Fruit fly (Drosophila melanogaster) whole organism, wandering third instar larva: ENCODE data around the gene Ugalt.
A peak's percentile ranks its signal among the peaks of the same experiment; 100 is the strongest.

ENCODE experiments used
- Abd-B ChIP-seq: fragments of >200 bp; optimal IDR thresholded peaks from 2 replicates; lab custom pipeline; 2017; ENCODE audit warnings: missing biosample characterization, missing genetic modification characterization
- CG32264 ChIP-seq: fragments of 200-800 bp; sonication (Bioruptor generic); optimal IDR thresholded peaks from 2 replicates; lab custom pipeline; 2016; ENCODE audit warnings: missing biosample characterization, missing genetic modification characterization
- CG9705 ChIP-seq: fragments of 200-800 bp; sonication (Bioruptor generic); optimal IDR thresholded peaks from 2 replicates; lab custom pipeline; 2018; ENCODE audit warnings: missing biosample characterization, mild to moderate bottlenecking, missing genetic modification characterization
- CrebA ChIP-seq: fragments of 200-800 bp; sonication (Bioruptor generic); optimal IDR thresholded peaks from 2 replicates; lab custom pipeline; 2016; ENCODE audit warnings: missing biosample characterization, mild to moderate bottlenecking, missing genetic modification characterization, borderline replicate concordance
- Dfd ChIP-seq: fragments of >200 bp; optimal IDR thresholded peaks from 2 replicates; lab custom pipeline; 2017; ENCODE audit warnings: missing biosample characterization, missing genetic modification characterization
- Dif ChIP-seq: fragments of 200-275, 200-300 bp; sonication (Bioruptor generic); optimal IDR thresholded peaks from 2 replicates; lab custom pipeline; 2018; ENCODE audit warnings: missing biosample characterization, missing genetic modification characterization; ENCODE audit not compliant: partially characterized antibody
- GATAd ChIP-seq: sonication (Bioruptor generic); optimal IDR thresholded peaks from 2 replicates; lab custom pipeline; 2016; ENCODE audit warnings: missing biosample characterization, missing genetic modification characterization
- HLH106 ChIP-seq: fragments of 200-800 bp; optimal IDR thresholded peaks from 3 replicates; lab custom pipeline; 2019; ENCODE audit warnings: missing biosample characterization, mild to moderate bottlenecking, missing genetic modification characterization, moderate library complexity
- Hnf4 ChIP-seq: fragments of 200-800 bp; sonication (Bioruptor generic); optimal IDR thresholded peaks from 2 replicates; lab custom pipeline; 2016; ENCODE audit warnings: missing biosample characterization, mild to moderate bottlenecking, missing genetic modification characterization
- Hr78 ChIP-seq: fragments of >200 bp; optimal IDR thresholded peaks from 2 replicates; lab custom pipeline; 2017; ENCODE audit warnings: missing biosample characterization, missing genetic modification characterization
- Hr83 ChIP-seq: fragments of 200-300 bp; sonication (Bioruptor generic); optimal IDR thresholded peaks from 2 replicates; lab custom pipeline; 2016; ENCODE audit warnings: missing biosample characterization, mild to moderate bottlenecking, missing genetic modification characterization, moderate library complexity; ENCODE audit not compliant: poor library complexity, severe bottlenecking
- Jra ChIP-seq: sonication (Bioruptor generic); optimal IDR thresholded peaks from 2 replicates; lab custom pipeline; 2016; ENCODE audit warnings: missing biosample characterization, missing genetic modification characterization
- Mio ChIP-seq: sonication (Bioruptor generic); optimal IDR thresholded peaks from 2 replicates; lab custom pipeline; 2016; ENCODE audit warnings: missing biosample characterization, missing genetic modification characterization
- Myc ChIP-seq: fragments of >200 bp; optimal IDR thresholded peaks from 2 replicates; lab custom pipeline; 2017
- N ChIP-seq: fragments of >200 bp; optimal IDR thresholded peaks from 2 replicates; lab custom pipeline; 2018; ENCODE audit warnings: missing biosample characterization, missing external identifiers, missing genetic modification characterization
- OdsH ChIP-seq: fragments of 200-800 bp; sonication (Bioruptor generic); optimal IDR thresholded peaks from 2 replicates; lab custom pipeline; 2016; ENCODE audit warnings: missing biosample characterization, mild to moderate bottlenecking, missing genetic modification characterization
- Rel ChIP-seq, 2 experiments: fragments of 200-800 bp; sonication (Bioruptor generic) in 1 of 2; optimal IDR thresholded peaks; 2 replicates in 1 of 2; 3 replicates in 1 of 2; lab custom pipeline; 2016 to 2019; ENCODE audit warnings: mild to moderate bottlenecking in 2 of 2, missing biosample characterization in 2 of 2, missing genetic modification characterization in 2 of 2, moderate library complexity in 1 of 2
- Sp1 ChIP-seq: fragments of 200-800 bp; sonication (Bioruptor generic); optimal IDR thresholded peaks from 3 replicates; lab custom pipeline; 2019; ENCODE audit warnings: missing biosample characterization, mild to moderate bottlenecking, missing genetic modification characterization, moderate library complexity
- Vsx2 ChIP-seq: fragments of 200-300, 225-300 bp; sonication (Bioruptor generic); optimal IDR thresholded peaks from 2 replicates; lab custom pipeline; 2018; ENCODE audit warnings: missing biosample characterization, missing genetic modification characterization; ENCODE audit not compliant: partially characterized antibody
- br ChIP-seq: fragments of 200-800 bp; sonication (Bioruptor generic); optimal IDR thresholded peaks from 2 replicates; lab custom pipeline; 2016; ENCODE audit warnings: missing biosample characterization, missing genetic modification characterization
- brk ChIP-seq: fragments of 200-800 bp; sonication (Bioruptor generic); optimal IDR thresholded peaks from 2 replicates; lab custom pipeline; 2016; ENCODE audit warnings: missing biosample characterization, mild to moderate bottlenecking, missing genetic modification characterization
- dl ChIP-seq, 2 experiments: fragments of 175-275, 200-275 bp in 1 of 2; fragments of 200-275 bp in 1 of 2; sonication (Bioruptor generic); optimal IDR thresholded peaks; lab custom pipeline; 2018; ENCODE audit warnings: mild to moderate bottlenecking in 2 of 2, missing biosample characterization in 2 of 2, missing genetic modification characterization in 2 of 2, moderate library complexity in 2 of 2; ENCODE audit not compliant: partially characterized antibody in 2 of 2, insufficient read depth in 1 of 2
- dmrt93B ChIP-seq: fragments of 200-800 bp; sonication (Bioruptor generic); optimal IDR thresholded peaks from 2 replicates; lab custom pipeline; 2018; ENCODE audit warnings: missing biosample characterization, mild to moderate bottlenecking, missing genetic modification characterization
- dsf ChIP-seq: sonication (Bioruptor generic); optimal IDR thresholded peaks from 2 replicates; lab custom pipeline; 2016; ENCODE audit warnings: missing biosample characterization, missing genetic modification characterization, borderline replicate concordance
- ey ChIP-seq: fragments of 200-800 bp; sonication (Bioruptor generic); optimal IDR thresholded peaks from 2 replicates; lab custom pipeline; 2016; ENCODE audit warnings: missing biosample characterization, missing genetic modification characterization
- foxo ChIP-seq, 2 experiments: fragments of 200-800 bp; sonication (Bioruptor generic); optimal IDR thresholded peaks; 2 replicates in 1 of 2; 3 replicates in 1 of 2; lab custom pipeline; 2016 to 2017; ENCODE audit warnings: missing biosample characterization in 2 of 2, missing genetic modification characterization in 2 of 2
- fru ChIP-seq: fragments of 200-800 bp; sonication (Bioruptor generic); optimal IDR thresholded peaks from 3 replicates; lab custom pipeline; 2016; ENCODE audit warnings: missing biosample characterization, mild to moderate bottlenecking, missing genetic modification characterization
- h ChIP-seq: fragments of 200-800 bp; sonication (Bioruptor generic); optimal IDR thresholded peaks from 3 replicates; lab custom pipeline; 2016; ENCODE audit warnings: missing biosample characterization, mild to moderate bottlenecking, missing genetic modification characterization
- jim ChIP-seq: fragments of 175-275, 200-325 bp; sonication (Bioruptor generic); optimal IDR thresholded peaks from 2 replicates; lab custom pipeline; 2016; ENCODE audit warnings: missing biosample characterization, mild to moderate bottlenecking, missing genetic modification characterization
- lola ChIP-seq: fragments of >200 bp; optimal IDR thresholded peaks from 2 replicates; lab custom pipeline; 2017; ENCODE audit warnings: missing biosample characterization, missing genetic modification characterization
- pan ChIP-seq: fragments of >200 bp; optimal IDR thresholded peaks from 2 replicates; lab custom pipeline; 2017
- psq ChIP-seq: fragments of 200-800 bp; sonication (Bioruptor generic); optimal IDR thresholded peaks from 3 replicates; lab custom pipeline; 2017; ENCODE audit warnings: missing biosample characterization, mild to moderate bottlenecking, missing genetic modification characterization, moderate library complexity
- rgr ChIP-seq: fragments of 200-800 bp; sonication (Bioruptor generic); optimal IDR thresholded peaks from 3 replicates; lab custom pipeline; 2016; ENCODE audit warnings: missing biosample characterization, mild to moderate bottlenecking, missing genetic modification characterization
- sage ChIP-seq: fragments of 200-800 bp; sonication (Bioruptor generic); optimal IDR thresholded peaks from 2 replicates; lab custom pipeline; 2016; ENCODE audit warnings: missing biosample characterization, mild to moderate bottlenecking, missing genetic modification characterization
- sv ChIP-seq: fragments of 200-800 bp; sonication (Bioruptor generic); optimal IDR thresholded peaks from 3 replicates; lab custom pipeline; 2016; ENCODE audit warnings: missing biosample characterization, missing genetic modification characterization
- tai ChIP-seq: sonication (Bioruptor generic); optimal IDR thresholded peaks from 2 replicates; lab custom pipeline; 2016; ENCODE audit warnings: missing biosample characterization, missing genetic modification characterization
- usp ChIP-seq: fragments of >200 bp; optimal IDR thresholded peaks from 2 replicates; lab custom pipeline; 2017; ENCODE audit warnings: missing biosample characterization, missing genetic modification characterization
- woc ChIP-seq: sonication (Bioruptor generic); optimal IDR thresholded peaks from 2 replicates; lab custom pipeline; 2016; ENCODE audit warnings: missing biosample characterization, mild to moderate bottlenecking, missing genetic modification characterization

Ugalt gene

dm6 chrX:2703693-2704092, at the start of gene Ugalt:
TSS of gene Ugalt (minus strand) at chrX:2703852.
- peak; percentile 100 for TF ChIP-seq psq (GFP tag; lab: Kevin White, UChicago)
- TF ChIP-seq Mio (GFP tag; lab: Kevin White, UChicago): peak; percentile 99
- peak; percentile 100 for TF ChIP-seq Hnf4
- TF ChIP-seq rgr (GFP tag; lab: Kevin White, UChicago): peak; percentile 100
- no peak for TF ChIP-seq Myc
- peak; percentile 100 for TF ChIP-seq ey (GFP tag; lab: Kevin White, UChicago)
- TF ChIP-seq pan (lab: Kevin White, UChicago): no peak
- peak; percentile 53 for TF ChIP-seq usp
- TF ChIP-seq jim: peak; percentile 99
- peak; percentile 100 for TF ChIP-seq HLH106 (tag; lab: Kevin White, UChicago)
- TF ChIP-seq Hr83 (GFP tag; lab: Kevin White, UChicago): peak; percentile 100
- peak; percentile 100 for TF ChIP-seq fru (GFP tag; lab: Kevin White, UChicago)
- TF ChIP-seq dmrt93B (GFP tag; lab: Kevin White, UChicago): peak; percentile 100
- peak; percentile 100 for TF ChIP-seq br (GFP tag; lab: Kevin White, UChicago)
- TF ChIP-seq tai (GFP tag; lab: Kevin White, UChicago): no peak
- TF ChIP-seq CrebA (GFP tag; lab: Kevin White, UChicago): no peak
- no peak for TF ChIP-seq brk (GFP tag; lab: Kevin White, UChicago)
- TF ChIP-seq dsf: peak; percentile 99
- TF ChIP-seq Dfd: peak; percentile 97
- TF ChIP-seq woc (GFP tag; lab: Kevin White, UChicago): peak; percentile 100
- TF ChIP-seq N (GFP tag; lab: Kevin White, UChicago): no peak
- TF ChIP-seq lola (GFP tag; lab: Kevin White, UChicago): no peak
- peak; percentile 100 for TF ChIP-seq CG32264
- TF ChIP-seq h: peak; percentile 100
- TF ChIP-seq Abd-B: no peak
- TF ChIP-seq OdsH (GFP tag; lab: Kevin White, UChicago): peak; percentile 100
- no peak for TF ChIP-seq dl (GFP tag; optimal IDR thresholded peaks at IDR 0.05; lab: Kevin White, UChicago; ENCODE audit: insufficient read depth in 1 of 2, partially characterized antibody in 2 of 2)
- TF ChIP-seq Sp1: peak; percentile 100
- TF ChIP-seq CG9705 (GFP tag; lab: Kevin White, UChicago): peak; percentile 100
- peak; percentile 100 for TF ChIP-seq Jra (GFP tag; lab: Kevin White, UChicago)
- TF ChIP-seq Rel (GFP tag; optimal IDR thresholded peaks at IDR 0.05; lab: Kevin White, UChicago): peak; percentile 100
- TF ChIP-seq Rel (tag; optimal IDR thresholded peaks at IDR 0.05; lab: Kevin White, UChicago): peak; percentile 99
- TF ChIP-seq GATAd: peak; percentile 100
- TF ChIP-seq Vsx2: no peak
- TF ChIP-seq Dif (GFP tag; lab: Kevin White, UChicago): no peak
- no peak for TF ChIP-seq Hr78 (GFP tag; lab: Kevin White, UChicago)
- peak; percentile 100 for TF ChIP-seq sv (GFP tag; lab: Kevin White, UChicago)
- TF ChIP-seq sage (GFP tag; lab: Kevin White, UChicago): peak; percentile 100
- TF ChIP-seq foxo (GFP tag; optimal IDR thresholded peaks at IDR 0.05; lab: Kevin White, UChicago): peak; percentile 100
- TF ChIP-seq, all 38 proteins: peak for 26

dm6 chrX:2749693-2750092, 46.0 kb upstream of the Ugalt start:
- no peak for TF ChIP-seq Hnf4
- no peak for TF ChIP-seq sv (GFP tag; lab: Kevin White, UChicago)
- no peak for TF ChIP-seq N (GFP tag; lab: Kevin White, UChicago)
- no peak for TF ChIP-seq woc (GFP tag; lab: Kevin White, UChicago)
- TF ChIP-seq dsf: no peak
- TF ChIP-seq CG32264: no peak
- no peak for TF ChIP-seq tai (GFP tag; lab: Kevin White, UChicago)
- no peak for TF ChIP-seq Dfd
- TF ChIP-seq dmrt93B (GFP tag; lab: Kevin White, UChicago): no peak
- no peak for TF ChIP-seq Hr78 (GFP tag; lab: Kevin White, UChicago)
- TF ChIP-seq Dif (GFP tag; lab: Kevin White, UChicago): no peak
- TF ChIP-seq brk (GFP tag; lab: Kevin White, UChicago): no peak
- no peak for TF ChIP-seq h
- TF ChIP-seq Mio (GFP tag; lab: Kevin White, UChicago): no peak
- TF ChIP-seq Myc: no peak
- TF ChIP-seq fru (GFP tag; lab: Kevin White, UChicago): no peak
- no peak for TF ChIP-seq Jra (GFP tag; lab: Kevin White, UChicago)
- no peak for TF ChIP-seq usp
- TF ChIP-seq Abd-B: no peak
- no peak for TF ChIP-seq lola (GFP tag; lab: Kevin White, UChicago)
- TF ChIP-seq, all 38 proteins: peak for 0
